Fruit fly (Drosophila melanogaster) ovary, adult (tissue): ENCODE measurements around the gene CG31211.

Source experiments
- CG17801 ChIP-seq: fragments of 200-800 bp; optimal IDR thresholded peaks from 2 replicates; lab custom pipeline; 2019; ENCODE audit warnings: missing biosample characterization, mild to moderate bottlenecking, missing genetic modification characterization, moderate library complexity; ENCODE audit not compliant: partially characterized antibody

The CG31211 gene

DNA sequence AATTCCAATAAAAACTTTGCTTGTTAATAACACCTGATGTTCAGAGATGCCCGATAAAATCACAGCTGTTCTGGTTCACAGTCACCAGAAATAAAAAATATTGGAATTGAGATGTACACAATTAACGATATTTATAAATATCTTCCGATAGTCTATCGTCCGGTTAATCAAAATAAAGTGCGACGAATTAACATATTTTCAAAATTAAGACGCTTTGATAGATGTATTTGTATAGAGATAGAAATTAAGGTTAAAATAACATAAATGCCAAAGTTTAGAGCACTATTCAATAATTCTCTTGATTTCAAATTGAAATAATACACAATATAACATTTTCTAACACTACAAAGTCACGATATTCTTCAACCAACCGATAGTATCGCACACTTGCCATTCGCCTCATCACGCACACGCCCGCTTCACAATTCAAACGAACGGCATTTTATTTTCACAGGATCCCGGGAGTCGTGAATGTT is 13.3 kb downstream of the CG31211 start, which contains the start of the genes CG3281 and aurA:
TSS of gene CG3281 (minus strand) at position 67 of the 476 bp plus-strand sequence.
TSS of gene aurA (plus strand) at position 386 of the 476 bp plus-strand sequence.
- TF ChIP-seq CG17801 (GFP tag; lab: Kevin White, UChicago), result peak; percentile 77

DNA sequence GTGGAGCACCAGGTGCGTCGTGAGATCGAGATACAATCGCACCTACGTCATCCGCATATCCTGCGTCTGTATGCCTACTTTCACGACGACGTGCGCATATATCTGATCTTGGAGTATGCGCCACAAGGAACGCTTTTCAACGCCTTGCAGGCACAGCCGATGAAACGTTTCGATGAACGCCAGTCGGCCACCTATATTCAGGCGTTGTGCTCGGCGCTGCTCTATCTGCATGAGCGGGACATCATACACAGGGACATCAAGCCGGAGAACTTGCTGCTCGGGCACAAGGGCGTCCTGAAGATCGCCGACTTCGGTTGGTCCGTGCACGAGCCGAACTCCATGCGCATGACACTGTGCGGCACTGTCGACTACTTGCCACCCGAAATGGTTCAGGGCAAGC is 14.5 kb downstream of the CG31211 start:
- TF ChIP-seq CG17801 (GFP tag; lab: Kevin White, UChicago), result no peak

DNA sequence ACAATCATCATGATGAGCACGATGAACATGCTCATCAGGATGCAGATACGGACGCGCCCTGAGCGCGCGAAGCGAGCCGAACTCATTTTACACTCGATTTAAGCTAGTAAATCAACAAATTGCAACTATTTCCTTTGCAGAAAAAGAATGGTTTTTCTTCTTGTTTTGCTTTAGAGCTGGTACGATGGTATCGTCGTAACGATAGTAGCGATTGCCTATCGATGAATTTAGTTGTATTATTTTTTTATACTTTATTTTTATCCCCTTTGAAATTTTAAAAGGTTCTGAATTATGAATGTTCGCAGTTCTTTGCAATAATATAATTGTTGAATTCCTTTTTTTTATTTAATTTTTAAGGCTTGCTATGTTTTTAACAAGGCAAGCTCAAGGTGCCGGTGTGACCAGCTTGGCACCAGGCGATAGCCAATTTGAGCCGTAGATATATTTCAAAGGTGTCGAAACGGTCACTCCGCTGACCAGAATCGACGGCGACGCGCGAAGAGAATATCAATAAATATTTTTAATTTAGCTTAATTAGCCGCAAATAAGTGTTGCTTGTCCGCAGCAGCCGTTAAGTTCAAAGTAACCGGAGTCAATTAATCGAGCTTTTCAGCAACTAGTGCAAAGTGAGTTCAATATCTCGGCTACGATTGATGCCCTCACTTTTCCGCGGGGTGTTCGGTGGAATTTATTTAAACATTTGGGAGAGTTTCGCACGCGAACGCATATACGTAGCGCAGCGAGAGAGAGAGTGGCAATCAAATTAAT is 18.0 kb downstream of the CG31211 start, which contains the start of the genes CG12213 and GC1:
TSS of gene CG12213 (minus strand) at position 430 of the 768 bp plus-strand sequence.
TSS of gene GC1 (plus strand) at position 447 of the 768 bp plus-strand sequence.
- TF ChIP-seq CG17801 (GFP tag; lab: Kevin White, UChicago), result peak; percentile 80

DNA sequence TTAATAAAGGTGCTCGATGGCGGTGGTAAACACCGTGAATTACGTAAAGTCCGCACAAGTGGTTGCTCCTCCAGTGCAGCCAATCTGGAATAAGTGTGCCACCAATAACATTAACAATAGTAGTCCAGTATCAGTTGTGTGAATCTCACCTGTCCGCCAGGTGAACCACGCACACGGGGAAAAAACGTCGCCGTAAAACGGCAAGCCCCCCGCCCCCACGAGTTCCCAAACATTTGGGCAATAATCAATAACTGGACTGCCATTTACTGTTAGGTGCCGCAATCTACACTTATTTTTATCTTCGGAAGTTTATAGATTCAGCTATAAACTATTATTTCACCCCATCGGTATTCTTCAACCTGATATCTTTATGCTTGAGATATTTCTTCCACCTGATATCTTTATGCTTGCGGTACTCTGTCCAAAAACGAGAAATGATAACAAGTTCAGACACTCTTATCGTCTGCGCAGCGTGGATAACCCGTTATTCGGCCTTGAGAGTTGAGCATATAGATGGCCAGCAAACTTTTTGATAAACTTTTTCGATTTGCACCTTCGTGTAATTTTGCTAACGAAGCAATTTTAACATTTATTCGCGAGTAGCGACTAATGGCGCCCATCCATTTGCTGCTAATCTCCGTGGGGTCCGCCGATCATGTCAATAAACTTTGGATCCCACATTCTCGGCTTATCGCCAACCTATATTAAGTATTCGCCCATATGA is 18.7 kb downstream of the CG31211 start:
- no peak for TF ChIP-seq CG17801 (GFP tag; lab: Kevin White, UChicago)

DNA sequence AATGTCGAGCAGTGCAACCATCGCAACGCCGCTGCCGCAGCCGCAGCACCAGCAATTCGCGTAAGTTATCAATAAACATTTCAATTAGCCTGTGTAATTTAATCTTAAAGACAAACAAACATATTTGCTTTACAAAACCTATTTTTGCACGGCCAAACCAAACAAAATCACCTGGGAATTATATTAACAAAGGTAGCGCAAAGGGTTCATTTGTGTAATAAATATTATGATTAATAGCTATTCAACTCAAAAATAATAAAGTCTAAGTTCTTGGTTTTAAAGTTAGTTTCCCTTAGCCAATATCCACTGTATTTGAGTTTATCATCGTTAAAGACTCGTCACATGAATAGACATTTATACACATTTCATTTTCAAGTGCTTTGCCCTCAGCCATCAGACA is 19.7 kb downstream of the CG31211 start:
- TF ChIP-seq CG17801 (GFP tag; lab: Kevin White, UChicago), result no peak

DNA sequence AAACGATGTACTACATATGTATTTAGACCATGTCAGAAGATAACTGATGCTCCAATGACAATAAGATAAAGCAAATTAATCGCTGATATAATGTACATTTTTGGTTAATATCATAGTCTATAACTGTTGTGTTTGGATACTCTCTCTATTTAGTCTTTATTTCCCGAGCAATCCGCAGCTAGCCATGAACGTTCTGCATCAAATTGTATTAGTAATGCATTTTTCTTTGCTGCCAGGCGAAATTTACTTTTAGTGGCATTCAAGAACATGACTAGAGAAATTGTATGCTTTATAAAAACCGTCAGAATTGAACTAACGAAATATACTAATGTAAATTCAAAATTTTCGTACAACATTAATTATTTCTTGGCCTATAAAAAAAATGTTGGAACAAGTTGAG is 21.9 kb downstream of the CG31211 start, which contains the start of gene GC2:
TSS of gene GC2 (plus strand) at position 301 of the 400 bp plus-strand sequence.
- no peak for TF ChIP-seq CG17801 (GFP tag; lab: Kevin White, UChicago)

DNA sequence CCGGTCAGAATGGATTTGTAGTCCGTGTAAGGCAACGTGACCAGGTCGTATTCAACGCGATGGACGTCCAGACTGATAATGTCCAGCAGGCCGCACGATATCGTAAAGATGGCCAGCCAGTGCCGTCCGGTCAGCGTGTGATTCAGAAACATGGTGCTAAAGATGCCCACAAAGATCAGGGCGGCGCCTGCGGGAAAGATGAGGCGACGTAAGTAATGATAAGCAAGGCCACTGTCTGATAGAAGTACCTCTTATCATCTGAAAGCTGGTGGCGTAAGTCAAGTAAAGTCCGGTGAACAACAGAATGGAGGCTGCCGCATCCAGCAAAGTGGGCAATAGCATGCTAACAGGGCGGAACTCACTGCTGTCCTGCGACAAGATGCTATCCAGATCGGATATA is 24.3 kb downstream of the CG31211 start:
- TF ChIP-seq CG17801 (GFP tag; lab: Kevin White, UChicago), result no peak

DNA sequence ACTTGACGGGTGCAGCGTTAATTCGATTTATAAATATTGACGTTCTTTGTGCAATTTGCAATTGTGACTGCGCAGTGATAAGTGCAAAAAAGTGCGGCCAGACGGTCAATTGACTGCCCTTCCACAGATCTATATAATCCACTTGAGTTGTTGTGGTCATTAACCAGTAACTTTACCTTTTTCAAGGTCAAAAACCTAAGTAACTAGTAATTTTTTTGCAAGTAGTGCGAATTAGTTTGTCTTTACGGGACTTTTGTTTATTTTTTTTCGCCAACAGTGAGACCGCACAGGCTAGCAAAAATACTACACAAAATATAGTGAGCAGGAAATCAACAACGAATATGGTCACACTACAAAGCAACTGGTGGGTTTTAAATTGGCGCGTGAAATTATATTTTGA is 25.2 kb downstream of the CG31211 start, which contains the start of gene Tango9:
TSS of gene Tango9 (minus strand) at position 280 of the 400 bp plus-strand sequence.
- TF ChIP-seq CG17801 (GFP tag; lab: Kevin White, UChicago), result peak; percentile 39

DNA sequence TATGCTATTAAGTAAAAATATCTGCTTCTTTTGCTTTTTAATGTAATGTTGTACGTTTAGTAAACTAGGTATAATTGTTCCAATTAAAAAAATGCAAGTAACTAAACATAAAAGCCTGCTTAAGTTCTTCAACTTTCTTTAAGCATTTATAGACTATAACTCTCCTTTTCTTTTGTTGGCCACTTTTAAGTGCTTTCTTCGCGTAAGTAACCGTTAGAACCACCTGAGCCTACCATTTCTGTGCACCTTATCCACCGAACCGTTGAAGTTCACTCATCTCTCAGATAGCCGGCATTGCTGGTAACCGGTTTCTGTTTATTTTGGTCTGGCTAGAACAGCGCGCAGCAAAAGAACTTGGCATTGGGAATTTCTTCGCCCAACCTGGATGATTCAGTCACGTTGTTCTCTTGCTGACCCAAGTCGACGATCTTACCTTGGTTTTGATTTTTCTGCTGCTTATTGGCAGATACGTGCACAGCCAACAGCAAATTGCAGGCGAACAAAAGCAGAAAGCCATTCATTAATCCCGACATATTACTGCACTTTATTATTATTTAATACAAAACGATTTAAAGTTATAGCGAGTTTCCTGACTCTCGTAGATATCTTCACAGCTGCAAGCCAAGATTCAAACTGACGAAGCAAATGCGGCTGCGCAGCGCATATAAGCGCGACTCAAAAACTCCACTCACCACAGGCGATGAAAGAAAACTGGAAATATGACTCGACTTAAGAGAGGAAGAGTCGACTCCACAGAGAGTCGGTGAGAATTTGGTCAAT is 27.3 kb downstream of the CG31211 start, which contains the start of gene CG10005:
TSS of gene CG10005 (minus strand) at position 642 of the 780 bp plus-strand sequence.
- TF ChIP-seq CG17801 (GFP tag; lab: Kevin White, UChicago), result no peak

DNA sequence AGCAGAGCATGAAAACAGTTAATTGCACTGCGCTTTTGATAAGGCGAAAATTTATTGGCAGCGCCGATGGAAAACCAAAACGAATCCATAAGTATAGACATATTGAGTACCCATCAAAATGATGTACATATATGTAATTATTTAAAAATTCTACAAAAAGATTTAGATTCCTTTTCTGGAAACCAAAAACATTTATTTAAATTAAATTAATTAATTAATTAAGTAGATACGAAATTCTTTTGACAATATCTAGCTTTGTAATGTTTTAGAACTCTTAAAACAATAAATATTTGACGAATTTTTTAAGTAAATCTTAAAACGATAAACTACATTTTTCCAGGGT is 27.8 kb downstream of the CG31211 start:
- TF ChIP-seq CG17801 (GFP tag; lab: Kevin White, UChicago), result no peak

DNA sequence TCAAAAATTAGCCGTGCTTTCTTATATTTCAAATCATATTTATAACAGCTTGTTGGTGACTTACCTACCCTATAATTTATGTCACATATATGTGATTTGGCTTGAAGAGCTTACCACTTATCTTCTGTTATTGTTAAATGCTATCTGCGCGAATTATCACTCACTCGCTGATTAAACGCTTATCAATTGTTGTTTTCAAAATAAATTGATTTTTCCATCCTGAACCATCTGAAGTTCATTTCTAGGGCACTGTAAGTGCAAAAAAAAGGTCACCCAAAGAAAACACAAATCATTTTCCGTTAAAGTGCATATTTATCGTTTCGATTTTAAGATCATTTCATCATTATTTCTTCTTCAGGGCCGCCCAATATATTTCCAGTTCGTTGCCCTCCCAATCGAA is 28.8 kb downstream of the CG31211 start:
- no peak for TF ChIP-seq CG17801 (GFP tag; lab: Kevin White, UChicago)

DNA sequence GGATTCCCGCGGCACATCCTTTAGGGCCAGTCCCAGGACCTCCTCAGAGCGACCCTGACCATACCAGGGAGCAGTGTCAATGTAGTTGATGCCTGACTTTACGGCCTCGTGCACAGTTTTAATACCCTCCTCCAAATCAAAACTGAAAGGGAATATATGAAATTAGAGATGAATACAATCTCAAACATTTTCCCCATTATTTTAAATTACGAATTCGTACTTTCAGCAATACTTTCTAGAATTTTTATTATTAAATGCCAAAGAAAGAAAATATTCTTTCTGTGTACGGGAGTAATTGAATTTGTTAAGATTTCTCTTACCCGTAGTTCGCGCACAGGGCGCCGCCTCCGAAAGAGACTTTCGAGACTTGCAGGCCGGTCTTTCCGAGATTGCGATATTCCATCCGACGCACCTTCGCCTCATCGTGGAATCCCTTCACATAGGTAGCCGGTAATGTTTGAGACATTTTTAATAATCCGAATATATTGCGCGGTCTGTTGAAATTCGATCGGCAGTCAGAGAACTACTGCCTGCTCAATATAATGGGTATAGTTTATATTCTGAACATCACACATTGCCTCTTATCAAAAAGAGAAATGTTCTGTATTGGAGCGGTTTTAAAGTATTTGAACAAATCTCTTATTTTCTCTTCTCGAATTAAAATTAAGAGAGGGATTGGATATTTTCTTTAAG is 30.5 kb downstream of the CG31211 start, which contains the start of gene CG18547:
TSS of gene CG18547 (minus strand) at position 512 of the 693 bp plus-strand sequence.
- peak; percentile 11 for TF ChIP-seq CG17801 (GFP tag; lab: Kevin White, UChicago)

DNA sequence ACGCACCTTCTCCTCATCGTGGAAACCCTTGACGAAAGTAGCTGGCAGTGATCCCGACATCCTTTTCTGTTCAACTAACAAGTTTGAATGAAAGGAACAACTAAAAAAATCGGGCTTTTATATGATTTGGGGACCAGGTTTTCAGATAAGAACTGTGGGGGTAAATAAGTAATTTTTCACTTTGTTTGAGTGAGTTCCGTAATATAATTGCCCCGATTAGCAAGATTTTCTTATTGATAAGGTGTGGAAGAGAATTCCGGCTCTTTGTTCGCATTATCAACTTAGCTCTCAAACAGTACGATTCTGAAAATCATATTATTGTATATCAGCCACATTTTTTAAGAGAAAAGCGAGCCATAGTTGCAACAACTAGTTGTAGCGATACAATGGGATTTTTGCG is 32.5 kb downstream of the CG31211 start, which contains the start of gene CG12224:
TSS of gene CG12224 (minus strand) at position 101 of the 400 bp plus-strand sequence.
- TF ChIP-seq CG17801 (GFP tag; lab: Kevin White, UChicago), result no peak

DNA sequence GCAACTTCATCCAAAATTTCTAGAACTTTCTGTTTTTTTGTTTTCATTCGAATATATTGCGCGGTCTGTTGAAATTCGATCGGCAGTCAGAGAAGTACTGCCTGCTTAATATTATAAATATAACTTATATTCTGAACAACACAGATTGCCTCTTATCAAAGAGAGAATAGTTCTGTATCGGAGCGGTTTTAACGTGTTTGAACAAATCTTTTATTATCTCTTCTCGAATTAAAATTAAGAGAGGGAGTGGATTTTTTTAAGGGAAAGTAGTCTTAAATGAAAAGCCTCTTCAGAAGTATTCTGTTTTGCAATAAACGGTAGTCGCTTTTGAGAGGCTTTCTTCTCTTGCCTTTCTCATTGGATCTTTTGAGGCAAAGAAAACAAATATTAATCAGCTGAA is 33.1 kb downstream of the CG31211 start:
- no peak for TF ChIP-seq CG17801 (GFP tag; lab: Kevin White, UChicago)
